Worm (Caenorhabditis elegans) whole organism, late embryonic: ENCODE results near the gene Y37B11A.3.

Experiments used
- K09A11.1 ChIP-seq: sonication (generic microtip); optimal IDR thresholded peaks from 2 replicates; lab custom pipeline; 2017; ENCODE audit warnings: antibody characterized with exemption, mild to moderate bottlenecking, missing genetic modification characterization, missing compliant biosample characterization; ENCODE audit not compliant: insufficient read depth
- Y22D7AL.16 ChIP-seq: sonication (generic microtip); optimal IDR thresholded peaks from 2 replicates; lab custom pipeline; 2016; ENCODE audit warnings: missing genetic modification characterization, missing compliant biosample characterization
- ahr-1 ChIP-seq: sonication (generic microtip); optimal IDR thresholded peaks from 2 replicates; lab custom pipeline; 2016; ENCODE audit warnings: missing genetic modification characterization, missing compliant biosample characterization
- ama-1 ChIP-seq: fragments of 150-350 bp; optimal IDR thresholded peaks from 2 replicates; lab custom pipeline; 2014
- ceh-19 ChIP-seq: fragments of 200-800 bp; sonication (Bioruptor generic); optimal IDR thresholded peaks from 2 replicates; lab custom pipeline; 2018; ENCODE audit warnings: mild to moderate bottlenecking, missing genetic modification characterization, missing compliant biosample characterization
- ceh-2 ChIP-seq: sonication (generic microtip); optimal IDR thresholded peaks from 2 replicates; lab custom pipeline; 2016; ENCODE audit warnings: missing genotype, missing genetic modification characterization, missing compliant biosample characterization
- ceh-22 ChIP-seq: sonication (generic microtip); optimal IDR thresholded peaks from 2 replicates; lab custom pipeline; 2017; ENCODE audit warnings: missing biosample characterization, missing genetic modification characterization
- ceh-30 ChIP-seq: fragments of 150-350 bp; optimal IDR thresholded peaks from 2 replicates; lab custom pipeline; 2014; ENCODE audit warnings: missing biosample characterization, missing genetic modification characterization
- ceh-31 ChIP-seq: sonication (generic microtip); optimal IDR thresholded peaks from 2 replicates; lab custom pipeline; 2016; ENCODE audit warnings: missing genetic modification characterization, missing compliant biosample characterization
- ceh-45 ChIP-seq: fragments of 200-800 bp; sonication (Bioruptor generic); IDR thresholded peaks from 2 replicates; pipeline ENCODE4 v1.3.6; 2022; ENCODE audit warnings: missing genetic modification reagents, missing genetic modification characterization, missing compliant biosample characterization
- ceh-48 ChIP-seq: sonication (generic microtip); optimal IDR thresholded peaks from 2 replicates; lab custom pipeline; 2016; ENCODE audit warnings: missing genetic modification characterization, inconsistent platforms, missing compliant biosample characterization
- ceh-9 ChIP-seq: sonication (generic microtip); optimal IDR thresholded peaks from 2 replicates; lab custom pipeline; 2016; ENCODE audit warnings: mild to moderate bottlenecking, missing genetic modification characterization, inconsistent platforms, missing compliant biosample characterization
- che-1 ChIP-seq: sonication (generic microtip); optimal IDR thresholded peaks from 2 replicates; lab custom pipeline; 2016; ENCODE audit warnings: mild to moderate bottlenecking, missing genetic modification characterization, missing compliant biosample characterization
- ets-4 ChIP-seq: sonication (generic microtip); optimal IDR thresholded peaks from 2 replicates; lab custom pipeline; 2016; ENCODE audit warnings: missing genetic modification characterization, missing compliant biosample characterization
- fkh-10 ChIP-seq: fragments of 150-350 bp; optimal IDR thresholded peaks from 2 replicates; lab custom pipeline; 2014; ENCODE audit warnings: missing biosample characterization, missing genetic modification reagents, missing genetic modification characterization
- hlh-13 ChIP-seq: fragments of 200-800 bp; sonication (Bioruptor generic); optimal IDR thresholded peaks from 2 replicates; lab custom pipeline; 2018; ENCODE audit warnings: mild to moderate bottlenecking, missing genetic modification characterization, missing compliant biosample characterization
- hlh-15 ChIP-seq: sonication (generic microtip); optimal IDR thresholded peaks from 2 replicates; lab custom pipeline; 2016; ENCODE audit warnings: missing genetic modification characterization, missing compliant biosample characterization
- hlh-8 ChIP-seq: sonication (generic microtip); optimal IDR thresholded peaks from 2 replicates; lab custom pipeline; 2016; ENCODE audit warnings: missing genotype, missing genetic modification characterization, missing compliant biosample characterization
- nhr-232 ChIP-seq: sonication (generic microtip); optimal IDR thresholded peaks from 2 replicates; lab custom pipeline; 2016; ENCODE audit warnings: missing genetic modification characterization, missing compliant biosample characterization
- odd-2 ChIP-seq: sonication (generic microtip); optimal IDR thresholded peaks from 2 replicates; lab custom pipeline; 2017; ENCODE audit warnings: antibody characterized with exemption, mild to moderate bottlenecking, missing genetic modification characterization, missing compliant biosample characterization
- pag-3 ChIP-seq: sonication (generic microtip); optimal IDR thresholded peaks from 2 replicates; lab custom pipeline; 2016; ENCODE audit warnings: missing compliant biosample characterization, missing genetic modification characterization, borderline replicate concordance
- pqm-1 ChIP-seq: sonication (generic microtip); optimal IDR thresholded peaks from 2 replicates; lab custom pipeline; 2016; ENCODE audit warnings: missing genetic modification characterization, missing compliant biosample characterization
- sox-2 ChIP-seq: fragments of 200-800 bp; sonication (Bioruptor generic); IDR thresholded peaks from 2 replicates; pipeline ENCODE4 v1.3.6; 2022; ENCODE audit warnings: missing genetic modification reagents, missing genetic modification characterization, missing compliant biosample characterization
- sox-4 ChIP-seq: sonication (generic microtip); optimal IDR thresholded peaks from 2 replicates; lab custom pipeline; 2017; ENCODE audit warnings: mild to moderate bottlenecking, missing genetic modification characterization, inconsistent platforms, missing compliant biosample characterization
- syd-9 ChIP-seq: sonication (generic microtip); optimal IDR thresholded peaks from 2 replicates; lab custom pipeline; 2016; ENCODE audit warnings: mild to moderate bottlenecking, missing genetic modification characterization, moderate library complexity, missing compliant biosample characterization
- unc-42 ChIP-seq: sonication (generic microtip); optimal IDR thresholded peaks from 2 replicates; lab custom pipeline; 2016; ENCODE audit warnings: missing genotype, missing genetic modification characterization, missing compliant biosample characterization
- unc-86 ChIP-seq: sonication (generic microtip); optimal IDR thresholded peaks from 2 replicates; lab custom pipeline; 2016; ENCODE audit warnings: missing genetic modification characterization, missing compliant biosample characterization

The Y37B11A.3 gene

ce11 chrIII:5832442-5832841 lies 47.3 kb upstream of the Y37B11A.3 start:
- no peak for TF ChIP-seq pqm-1
- TF ChIP-seq fkh-10 (GFP tag; lab: Kevin White, UChicago), result no peak

- TF ChIP-seq che-1 (tag; lab: Kevin White, UChicago) (peak; percentile 23), ceh-22 (tag; lab: Kevin White, UChicago) (no peak), K09A11.1 (tag; lab: Kevin White, UChicago) (no peak)
Measured at ce11 chrIII:5828065-5828464, 42.9 kb upstream of the Y37B11A.3 start.

DNA sequence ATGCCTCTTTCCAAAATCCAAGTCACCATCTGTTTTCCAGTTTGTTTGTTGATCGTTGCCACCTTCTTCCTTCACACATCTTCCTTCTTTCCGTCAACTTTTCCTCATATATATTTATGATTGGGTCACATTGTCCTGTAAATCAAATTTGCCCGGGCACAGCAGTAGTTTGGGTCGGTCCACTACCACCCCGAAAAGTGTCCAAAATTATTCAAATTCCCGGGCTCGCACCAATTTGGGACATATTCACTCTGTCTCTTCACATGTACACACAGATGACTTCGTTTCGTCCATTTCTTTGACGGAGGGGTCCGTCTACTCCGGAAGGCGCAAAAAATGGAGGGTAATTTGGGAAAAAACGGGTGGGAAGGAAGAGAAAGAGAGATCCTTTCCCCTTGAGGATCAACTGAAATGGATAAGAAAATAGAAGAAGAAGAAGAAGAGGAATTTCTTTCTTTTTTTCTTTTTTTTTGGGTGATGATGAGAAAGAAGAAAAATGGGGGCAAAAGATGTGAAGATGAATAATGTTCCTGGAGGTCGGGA lies 41.8 kb upstream of the Y37B11A.3 start:
- TF ChIP-seq ceh-2 (tag; lab: Kevin White, UChicago), result no peak
- TF ChIP-seq ets-4 (tag; lab: Kevin White, UChicago), result peak; percentile 19
- TF ChIP-seq unc-42 (tag; lab: Kevin White, UChicago), result peak; percentile 95
- TF ChIP-seq hlh-13 (GFP tag; lab: Kevin White, UChicago), result no peak

ce11 chrIII:5824450-5824972 lies 39.4 kb upstream of the Y37B11A.3 start:
- TF ChIP-seq ceh-48 (no peak), ceh-22 (tag; lab: Kevin White, UChicago) (no peak), ceh-31 (tag; lab: Kevin White, UChicago) (peak; percentile 26), Y22D7AL.16 (no peak), ceh-19 (GFP tag; lab: Kevin White, UChicago) (no peak), nhr-232 (tag; lab: Kevin White, UChicago) (no peak), sox-4 (no peak)

ce11 chrIII:5823617-5824016 lies 38.5 kb upstream of the Y37B11A.3 start, which contains the start of gene R12B2.8:
Gene R12B2.8 (plus strand): TSS chrIII:5823917.
- TF ChIP-seq unc-42 (tag; lab: Kevin White, UChicago), result no peak
- TF ChIP-seq ceh-30 (tag; lab: Kevin White, UChicago), result no peak
- no peak for TF ChIP-seq hlh-15
- no peak for TF ChIP-seq ahr-1
- TF ChIP-seq pqm-1, result no peak
- TF ChIP-seq hlh-8 (tag; lab: Kevin White, UChicago), result no peak
- no peak for TF ChIP-seq pag-3 (tag; lab: Kevin White, UChicago)
- no peak for TF ChIP-seq ceh-9 (tag; lab: Kevin White, UChicago)
- TF ChIP-seq hlh-13 (GFP tag; lab: Kevin White, UChicago), result no peak
- TF ChIP-seq ama-1 (lab: Kevin White, UChicago), result no peak
- TF ChIP-seq sox-2 (GFP tag; lab: Robert Waterston, UW), result no peak
- TF ChIP-seq odd-2 (tag; lab: Kevin White, UChicago), result no peak
- no peak for TF ChIP-seq ceh-45 (GFP tag; lab: Robert Waterston, UW)
- no peak for TF ChIP-seq syd-9 (tag; lab: Kevin White, UChicago)
- TF ChIP-seq K09A11.1 (tag; lab: Kevin White, UChicago), result no peak
- TF ChIP-seq ceh-2 (tag; lab: Kevin White, UChicago), result no peak
- no peak for TF ChIP-seq unc-86 (tag; lab: Kevin White, UChicago)
- TF ChIP-seq, all 69 proteins: peak for 0

DNA sequence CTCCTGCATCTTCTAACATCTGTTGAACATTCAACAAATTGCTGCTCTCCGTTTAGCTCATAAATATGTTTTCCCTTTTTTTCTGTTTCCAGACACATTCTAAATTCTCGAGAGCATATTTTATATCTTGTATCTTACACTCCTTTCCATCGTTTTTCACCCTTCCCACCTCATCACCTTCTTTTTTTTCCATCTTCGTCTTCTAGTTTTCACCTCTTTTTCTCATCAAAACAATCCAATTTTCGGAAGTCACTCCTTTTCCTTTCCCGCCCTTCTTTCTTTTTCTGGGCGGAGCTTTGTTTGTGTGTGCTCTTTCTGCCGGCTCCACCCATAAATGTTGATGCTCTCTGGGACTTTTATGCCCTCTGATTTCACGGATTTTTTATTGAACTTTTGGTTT lies 37.7 kb upstream of the Y37B11A.3 start:
- no peak for TF ChIP-seq ceh-30 (tag; lab: Kevin White, UChicago)
- peak; percentile 63 for TF ChIP-seq unc-42 (tag; lab: Kevin White, UChicago)
- TF ChIP-seq, all 69 proteins: peak for 1

DNA sequence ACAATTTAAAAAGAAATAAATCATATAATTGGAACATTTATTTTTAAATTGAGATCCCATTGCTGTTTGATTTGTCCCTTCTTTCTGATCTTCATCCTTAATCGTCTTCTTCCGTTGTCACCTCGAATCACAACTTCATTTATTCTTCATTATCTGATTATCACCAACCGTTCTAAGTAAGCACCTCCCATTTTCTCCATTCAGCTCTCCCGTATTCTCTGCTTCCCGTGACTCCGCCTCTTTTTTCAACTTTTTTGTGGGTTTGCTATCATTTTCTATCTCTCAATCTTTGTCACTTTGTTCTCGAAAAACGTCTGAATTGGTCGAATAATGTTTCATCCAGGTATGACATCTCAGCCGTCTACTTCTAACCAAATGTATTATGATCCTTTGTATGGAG lies 30.8 kb upstream of the Y37B11A.3 start, which contains the start of gene sma-4:
Gene sma-4, plus strand, starts transcription at position 301 of the 400 bp plus-strand sequence.
- TF ChIP-seq ceh-2 (tag; lab: Kevin White, UChicago), result no peak
